Worm (Caenorhabditis elegans) whole organism, L2 larva: Measurements from ENCODE around the gene W08E12.5.

Source experiments
- C34F6.9 ChIP-seq: fragments of 150-350 bp; optimal IDR thresholded peaks from 2 replicates; lab custom pipeline; 2014; ENCODE audit warnings: missing biosample characterization, missing genetic modification characterization
- F13H6.1 ChIP-seq: sonication (generic microtip); optimal IDR thresholded peaks from 2 replicates; lab custom pipeline; 2016; ENCODE audit warnings: missing genetic modification characterization, missing compliant biosample characterization
- R02D3.7 ChIP-seq: fragments of 150-350 bp; optimal IDR thresholded peaks from 2 replicates; lab custom pipeline; 2014; ENCODE audit warnings: missing biosample characterization, missing genetic modification characterization
- Y55F3AM.14 ChIP-seq: fragments of 200-800 bp; sonication (Bioruptor generic); optimal IDR thresholded peaks from 2 replicates; lab custom pipeline; 2018; ENCODE audit warnings: mild to moderate bottlenecking, missing genetic modification characterization, missing compliant biosample characterization
- ZK546.5 ChIP-seq: sonication (generic microtip); optimal IDR thresholded peaks from 2 replicates; lab custom pipeline; 2017; ENCODE audit warnings: missing biosample characterization, missing genetic modification characterization
- alr-1 ChIP-seq: fragments of 150-350 bp; optimal IDR thresholded peaks from 2 replicates; lab custom pipeline; 2014; ENCODE audit warnings: missing biosample characterization, missing genetic modification characterization
- aly-2 ChIP-seq: fragments of 150-350 bp; optimal IDR thresholded peaks from 2 replicates; lab custom pipeline; 2014; ENCODE audit warnings: missing biosample characterization, missing genetic modification characterization
- ama-1 ChIP-seq: fragments of 150-350 bp; optimal IDR thresholded peaks from 2 replicates; lab custom pipeline; 2018; ENCODE audit warnings: inconsistent platforms
- blmp-1 ChIP-seq: sonication (generic microtip); optimal IDR thresholded peaks from 2 replicates; lab custom pipeline; 2017; ENCODE audit warnings: missing genetic modification characterization, mild to moderate bottlenecking, missing compliant biosample characterization, antibody characterized with exemption, moderate library complexity; ENCODE audit not compliant: insufficient read depth
- ceh-16 ChIP-seq: fragments of 150-350 bp; optimal IDR thresholded peaks from 2 replicates; lab custom pipeline; 2014; ENCODE audit warnings: missing biosample characterization, missing genetic modification characterization
- ceh-82 ChIP-seq: fragments of 150-350 bp; optimal IDR thresholded peaks from 2 replicates; lab custom pipeline; 2014; ENCODE audit warnings: missing biosample characterization, missing genetic modification characterization
- crh-2 ChIP-seq: sonication (generic microtip); optimal IDR thresholded peaks from 2 replicates; lab custom pipeline; 2017; ENCODE audit warnings: missing biosample characterization, missing genetic modification characterization
- dmd-4 ChIP-seq: sonication (generic microtip); optimal IDR thresholded peaks from 2 replicates; lab custom pipeline; 2017; ENCODE audit warnings: missing biosample characterization, missing genetic modification characterization
- egl-27 ChIP-seq: sonication (generic microtip); optimal IDR thresholded peaks from 3 replicates; lab custom pipeline; 2017; ENCODE audit warnings: missing biosample characterization, missing genetic modification reagents, missing genetic modification characterization
- elt-1 ChIP-seq: fragments of 150-350 bp; optimal IDR thresholded peaks from 2 replicates; lab custom pipeline; 2014; ENCODE audit warnings: missing biosample characterization, missing genetic modification characterization
- fos-1 ChIP-seq: fragments of 150-350 bp; optimal IDR thresholded peaks from 2 replicates; lab custom pipeline; 2014; ENCODE audit warnings: missing biosample characterization, missing genetic modification characterization
- gmeb-1 ChIP-seq: fragments of 150-350 bp; optimal IDR thresholded peaks from 2 replicates; lab custom pipeline; 2014; ENCODE audit warnings: missing biosample characterization, missing genetic modification characterization
- lin-11 ChIP-seq: fragments of 150-350 bp; sonication (generic microtip); optimal IDR thresholded peaks from 2 replicates; lab custom pipeline; 2014; ENCODE audit warnings: missing biosample characterization, missing genetic modification characterization, inconsistent platforms, mixed read lengths
- lin-13 ChIP-seq: fragments of 150-350 bp; optimal IDR thresholded peaks from 2 replicates; lab custom pipeline; 2014; ENCODE audit warnings: missing biosample characterization, missing genetic modification reagents, missing genetic modification characterization
- lin-39 ChIP-seq: fragments of 150-350 bp; optimal IDR thresholded peaks from 2 replicates; lab custom pipeline; 2014; ENCODE audit warnings: missing biosample characterization, missing genetic modification reagents, missing genetic modification characterization
- lsy-2 ChIP-seq, 2 experiments: fragments of 150-350 bp in 1 of 2; sonication (generic microtip) in 1 of 2; optimal IDR thresholded peaks; 2 replicates each; lab custom pipeline; 2014 to 2017; ENCODE audit warnings: missing biosample characterization in 2 of 2, missing genetic modification characterization in 2 of 2
- mab-5 ChIP-seq: fragments of 150-350 bp; optimal IDR thresholded peaks from 2 replicates; lab custom pipeline; 2014; ENCODE audit warnings: missing biosample characterization, missing genetic modification characterization
- mbf-1 ChIP-seq: sonication (generic microtip); optimal IDR thresholded peaks from 2 replicates; lab custom pipeline; 2017; ENCODE audit warnings: missing biosample characterization, missing genetic modification characterization
- nhr-10 ChIP-seq: sonication (generic microtip); optimal IDR thresholded peaks from 2 replicates; lab custom pipeline; 2017; ENCODE audit warnings: missing biosample characterization, missing genetic modification characterization
- nhr-11 ChIP-seq: fragments of 150-350 bp; optimal IDR thresholded peaks from 2 replicates; lab custom pipeline; 2014; ENCODE audit warnings: missing biosample characterization, missing genetic modification characterization
- nhr-12 ChIP-seq: fragments of 150-350 bp; optimal IDR thresholded peaks from 2 replicates; lab custom pipeline; 2014; ENCODE audit warnings: missing biosample characterization, missing genetic modification characterization
- nhr-129 ChIP-seq: fragments of 150-350 bp; optimal IDR thresholded peaks from 2 replicates; lab custom pipeline; 2014; ENCODE audit warnings: missing biosample characterization, missing genetic modification characterization
- nhr-21 ChIP-seq: fragments of 150-350 bp; optimal IDR thresholded peaks from 2 replicates; lab custom pipeline; 2014; ENCODE audit warnings: missing biosample characterization, missing genetic modification characterization
- nhr-23 ChIP-seq: fragments of 150-350 bp; optimal IDR thresholded peaks from 2 replicates; lab custom pipeline; 2014; ENCODE audit warnings: missing biosample characterization, missing genetic modification reagents, missing genetic modification characterization
- nhr-237 ChIP-seq: fragments of 150-350 bp; optimal IDR thresholded peaks from 2 replicates; lab custom pipeline; 2014; ENCODE audit warnings: missing biosample characterization, missing genetic modification characterization
- nhr-25 ChIP-seq: fragments of 150-350 bp; sonication (generic microtip); optimal IDR thresholded peaks from 3 replicates; lab custom pipeline; 2014; ENCODE audit warnings: missing biosample characterization, missing genetic modification characterization
- nhr-6 ChIP-seq: fragments of 150-350 bp; optimal IDR thresholded peaks from 2 replicates; lab custom pipeline; 2014; ENCODE audit warnings: missing biosample characterization, missing genetic modification characterization
- nhr-77 ChIP-seq: fragments of 150-350 bp; optimal IDR thresholded peaks from 2 replicates; lab custom pipeline; 2014; ENCODE audit warnings: missing biosample characterization, missing genetic modification characterization
- peb-1 ChIP-seq: fragments of 150-350 bp; optimal IDR thresholded peaks from 2 replicates; lab custom pipeline; 2014; ENCODE audit warnings: missing biosample characterization, missing genetic modification characterization
- sem-4 ChIP-seq: fragments of 150-350 bp; optimal IDR thresholded peaks from 2 replicates; lab custom pipeline; 2014; ENCODE audit warnings: missing biosample characterization, missing genetic modification reagents, missing genetic modification characterization
- sma-3 ChIP-seq: sonication (generic microtip); optimal IDR thresholded peaks from 2 replicates; lab custom pipeline; 2016; ENCODE audit warnings: missing genetic modification reagents, missing genetic modification characterization, missing compliant biosample characterization
- sma-9 ChIP-seq, 2 experiments: fragments of 150-350 bp in 1 of 2; sonication (generic microtip) in 1 of 2; optimal IDR thresholded peaks; 2 replicates each; lab custom pipeline; 2014 to 2016; ENCODE audit warnings: missing genetic modification characterization in 2 of 2, mild to moderate bottlenecking in 1 of 2, missing biosample characterization in 1 of 2, missing compliant biosample characterization in 1 of 2, missing genetic modification reagents in 1 of 2, moderate library complexity in 1 of 2
- snpc-4 ChIP-seq: fragments of 150-350 bp; optimal IDR thresholded peaks from 2 replicates; lab custom pipeline; 2014; ENCODE audit warnings: missing biosample characterization, missing genetic modification characterization
- unc-39 ChIP-seq: fragments of 150-350 bp; optimal IDR thresholded peaks from 2 replicates; lab custom pipeline; 2014; ENCODE audit warnings: missing biosample characterization, missing genetic modification characterization
- unc-55 ChIP-seq: fragments of 150-350 bp; sonication (generic microtip); optimal IDR thresholded peaks from 3 replicates; lab custom pipeline; 2014; ENCODE audit warnings: missing biosample characterization, missing genetic modification reagents, missing genetic modification characterization
- unc-62 ChIP-seq: fragments of 150-350 bp; optimal IDR thresholded peaks from 2 replicates; lab custom pipeline; 2014; ENCODE audit warnings: missing biosample characterization, missing genetic modification reagents, missing genetic modification characterization
- zag-1 ChIP-seq: fragments of 150-350 bp; optimal IDR thresholded peaks from 2 replicates; lab custom pipeline; 2014; ENCODE audit warnings: missing biosample characterization, missing genetic modification characterization
- ztf-1 ChIP-seq: fragments of 200-800 bp; sonication (Bioruptor generic); conservative IDR thresholded peaks from 2 replicates; pipeline ENCODE4 v1.3.6; 2022; ENCODE audit warnings: missing genetic modification characterization, missing compliant biosample characterization
- ztf-4 ChIP-seq: fragments of 150-350 bp; optimal IDR thresholded peaks from 2 replicates; lab custom pipeline; 2014; ENCODE audit warnings: missing biosample characterization, missing genetic modification characterization

Gene W08E12.5

DNA sequence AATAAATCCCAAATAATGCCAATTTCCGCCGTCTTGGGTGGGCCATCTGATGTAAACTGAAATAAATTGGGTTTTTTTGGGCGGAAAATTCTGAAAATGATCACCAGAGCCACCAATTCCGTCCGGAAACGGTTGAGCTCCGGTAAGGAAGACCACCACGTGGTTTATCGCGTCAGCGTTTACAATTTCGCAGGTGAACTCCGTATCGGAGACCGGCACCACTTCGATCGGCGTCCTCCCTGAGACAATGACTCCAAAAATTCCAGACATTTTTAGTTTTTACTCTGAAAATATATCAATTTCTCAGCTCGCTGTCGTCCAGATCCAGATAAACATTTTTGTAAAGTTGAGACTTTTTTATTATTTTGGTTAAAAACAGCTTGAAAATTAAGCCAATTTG, 36.0 kb downstream of the W08E12.5 start, which contains the start of gene F42A6.6 (continued):
- no peak for TF ChIP-seq ztf-1 (GFP tag; lab: Robert Waterston, UW)
- TF ChIP-seq crh-2 (tag; lab: Kevin White, UChicago): no peak
- TF ChIP-seq lin-13: peak; percentile 13

ce11 chrIV:3337275-3337674, 36.7 kb downstream of the W08E12.5 start:
- TF ChIP-seq sma-3 (GFP tag; lab: Kevin White, UChicago) (no peak), ceh-82 (tag; lab: Kevin White, UChicago) (no peak), nhr-6 (no peak), snpc-4 (no peak), nhr-25 (no peak), lin-39 (tag; lab: Kevin White, UChicago) (no peak), nhr-12 (tag; lab: Kevin White, UChicago) (no peak), ztf-1 (GFP tag; lab: Robert Waterston, UW) (no peak), nhr-129 (tag; lab: Kevin White, UChicago) (no peak), nhr-23 (tag; lab: Kevin White, UChicago) (no peak), elt-1 (no peak)

DNA sequence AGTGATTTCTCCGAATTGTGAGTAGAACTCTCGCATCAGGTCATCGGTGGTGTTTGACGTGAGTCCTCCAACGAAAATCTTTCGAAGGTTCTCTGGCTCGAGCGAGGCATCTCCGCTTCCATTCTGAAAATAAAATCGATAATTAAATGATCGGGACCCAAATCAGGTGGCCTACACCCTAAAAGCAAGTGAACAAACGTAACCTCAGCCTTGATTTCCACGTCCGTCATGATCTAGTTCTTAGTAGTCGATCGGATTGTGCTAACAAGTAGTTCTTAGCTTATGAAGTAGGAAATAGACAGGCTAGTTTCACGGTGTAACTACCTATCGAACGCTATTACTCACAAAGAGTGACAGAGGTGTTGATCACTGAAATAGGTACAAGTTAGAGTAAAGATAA, 37.6 kb downstream of the W08E12.5 start:
- no peak for TF ChIP-seq lin-39 (tag; lab: Kevin White, UChicago)
- no peak for TF ChIP-seq lsy-2 (tag; optimal IDR thresholded peaks at IDR 0.05; lab: Kevin White, UChicago)
- TF ChIP-seq F13H6.1 (tag; lab: Kevin White, UChicago): no peak
- no peak for TF ChIP-seq zag-1 (tag; lab: Kevin White, UChicago)
- no peak for TF ChIP-seq sem-4 (tag; lab: Kevin White, UChicago)
- no peak for TF ChIP-seq nhr-129 (tag; lab: Kevin White, UChicago)
- TF ChIP-seq egl-27: no peak
- TF ChIP-seq nhr-237 (tag; lab: Kevin White, UChicago): no peak
- TF ChIP-seq fos-1 (tag; lab: Kevin White, UChicago): no peak
- TF ChIP-seq lin-13: no peak
- TF ChIP-seq elt-1: no peak
- TF ChIP-seq peb-1 (tag; lab: Kevin White, UChicago): no peak
- TF ChIP-seq unc-55: no peak
- TF ChIP-seq Y55F3AM.14: no peak
- TF ChIP-seq nhr-6: no peak
- no peak for TF ChIP-seq sma-9 (GFP tag; optimal IDR thresholded peaks at IDR 0.05; lab: Kevin White, UChicago)
- no peak for TF ChIP-seq sma-9 (tag; optimal IDR thresholded peaks at IDR 0.05; lab: Kevin White, UChicago)
- TF ChIP-seq unc-39 (tag; lab: Kevin White, UChicago): no peak
- TF ChIP-seq gmeb-1: no peak
- TF ChIP-seq nhr-25: no peak
- TF ChIP-seq alr-1: no peak

DNA sequence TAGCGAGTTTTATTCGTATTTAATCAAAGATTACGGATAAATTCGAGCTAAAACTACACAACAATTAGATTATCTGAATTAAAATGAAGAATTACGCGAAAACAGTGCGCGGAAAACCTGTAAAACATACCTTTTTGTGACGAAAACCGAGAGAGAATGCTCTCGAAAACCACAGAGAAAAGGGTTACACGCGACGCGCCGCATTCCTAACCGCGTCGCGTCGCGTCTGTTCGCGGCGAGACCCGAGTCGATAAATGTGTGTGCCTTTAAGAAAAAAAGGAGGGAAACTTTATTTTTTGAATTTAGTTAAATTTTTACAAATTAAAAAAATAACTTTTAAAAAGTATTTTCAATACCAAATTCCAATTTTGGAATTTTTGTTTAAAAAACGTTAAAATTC, 38.1 kb downstream of the W08E12.5 start, which contains the start of gene hrpa-1:
Gene hrpa-1, minus strand, starts transcription at position 192 of the 400 bp plus-strand sequence.
- no peak for TF ChIP-seq ztf-1 (GFP tag; lab: Robert Waterston, UW)
- TF ChIP-seq unc-55: peak; percentile 98
- no peak for TF ChIP-seq R02D3.7 (tag; lab: Kevin White, UChicago)
- peak; percentile 64 for TF ChIP-seq nhr-129 (tag; lab: Kevin White, UChicago)
- TF ChIP-seq crh-2 (tag; lab: Kevin White, UChicago): peak; percentile 90
- peak; percentile 8 for TF ChIP-seq egl-27
- TF ChIP-seq lsy-2 (tag; optimal IDR thresholded peaks at IDR 0.05; lab: Kevin White, UChicago): peak; percentile 85 to 96
- TF ChIP-seq gmeb-1: peak; percentile 97
- no peak for TF ChIP-seq Y55F3AM.14
- peak; percentile 56 for TF ChIP-seq sem-4 (tag; lab: Kevin White, UChicago)
- TF ChIP-seq blmp-1 (tag; lab: Kevin White, UChicago): peak; percentile 28
- peak; percentile 62 for TF ChIP-seq nhr-21
- no peak for TF ChIP-seq peb-1 (tag; lab: Kevin White, UChicago)
- TF ChIP-seq nhr-23 (tag; lab: Kevin White, UChicago): no peak
- TF ChIP-seq C34F6.9 (tag; lab: Kevin White, UChicago): peak; percentile 94
- no peak for TF ChIP-seq unc-62 (GFP tag; lab: Kevin White, UChicago)
- peak; percentile 68 for TF ChIP-seq ztf-4 (tag; lab: Kevin White, UChicago)
- TF ChIP-seq sma-9 (GFP tag; optimal IDR thresholded peaks at IDR 0.05; lab: Kevin White, UChicago): peak; percentile 70
- no peak for TF ChIP-seq sma-9 (tag; optimal IDR thresholded peaks at IDR 0.05; lab: Kevin White, UChicago)
- no peak for TF ChIP-seq unc-39 (tag; lab: Kevin White, UChicago)
- TF ChIP-seq nhr-237 (tag; lab: Kevin White, UChicago): no peak
- TF ChIP-seq nhr-11 (tag; lab: Kevin White, UChicago): no peak
- no peak for TF ChIP-seq nhr-77 (tag; lab: Kevin White, UChicago)
- peak; percentile 17 for TF ChIP-seq zag-1 (tag; lab: Kevin White, UChicago)
- TF ChIP-seq lin-39 (tag; lab: Kevin White, UChicago): no peak
- TF ChIP-seq ama-1 (lab: Kevin White, UChicago): peak; percentile 64
- TF ChIP-seq snpc-4: peak; percentile 42
- TF ChIP-seq nhr-12 (tag; lab: Kevin White, UChicago): no peak
- peak; percentile 81 for TF ChIP-seq sma-3 (GFP tag; lab: Kevin White, UChicago)
- no peak for TF ChIP-seq nhr-10 (tag; lab: Kevin White, UChicago)
- peak; percentile 62 for TF ChIP-seq ceh-82 (tag; lab: Kevin White, UChicago)
- no peak for TF ChIP-seq ceh-16 (tag; lab: Kevin White, UChicago)
- TF ChIP-seq aly-2: no peak
- TF ChIP-seq ZK546.5: peak; percentile 66
- peak; percentile 56 for TF ChIP-seq mab-5 (tag; lab: Kevin White, UChicago)
- peak; percentile 92 for TF ChIP-seq lin-13
- peak; percentile 76 for TF ChIP-seq F13H6.1 (tag; lab: Kevin White, UChicago)
- peak; percentile 80 for TF ChIP-seq lin-11 (tag; lab: Kevin White, UChicago)
- no peak for TF ChIP-seq alr-1
- TF ChIP-seq mbf-1: no peak
- no peak for TF ChIP-seq dmd-4 (tag; lab: Kevin White, UChicago)
- peak; percentile 60 for TF ChIP-seq nhr-6
